Worm (Caenorhabditis elegans): ENCODE data around the gene zmp-1.

DNA sequence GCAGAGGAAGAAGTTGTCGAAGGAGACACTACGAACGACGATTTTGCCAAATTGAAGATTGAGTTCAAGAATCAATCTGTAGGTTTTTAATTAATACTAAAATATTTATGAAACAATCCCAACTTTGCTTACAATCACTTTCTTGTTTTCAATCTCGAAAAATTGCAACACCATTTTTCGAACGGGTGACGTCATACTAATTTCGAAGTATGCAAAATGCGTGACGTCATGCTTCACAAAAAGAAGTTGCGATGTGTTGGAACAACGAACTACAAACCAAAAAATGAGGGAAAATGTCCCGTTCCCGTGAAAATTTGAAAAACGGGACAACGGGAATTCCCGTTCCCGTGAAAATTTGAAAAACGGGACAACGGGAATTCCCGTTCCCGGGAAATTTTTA is 34.9 kb upstream of the zmp-1 start:
- TF ChIP-seq B0035.1 (tag; optimal IDR thresholded peaks at IDR 0.05) (no peak), D2030.7 (GFP tag; IDR thresholded peaks at IDR 0.05) (no peak), unc-62 (GFP tag; optimal IDR thresholded peaks at IDR 0.05) (no peak), nhr-120 (GFP tag; IDR thresholded peaks at IDR 0.05) (no peak), pha-4 (tag; optimal IDR thresholded peaks at IDR 0.05) (no peak), F49E8.2 (tag; optimal IDR thresholded peaks at IDR 0.05; ENCODE audit: insufficient read depth) (no peak)

All from whole organism, young adult.